Fruit fly (Drosophila melanogaster) whole organism, embryonic: ENCODE data around the gene Pde11.

ENCODE experiments used
- CG10959 ChIP-seq: fragments of 200-800 bp; sonication (Bioruptor generic); IDR thresholded peaks from 2 replicates; pipeline ENCODE4 v1.3.6; 2022; ENCODE audit warnings: missing biosample characterization, missing genetic modification characterization
- CG11093 ChIP-seq: fragments of 200-800 bp; sonication (Bioruptor generic); IDR thresholded peaks from 3 replicates; pipeline ENCODE4 v1.3.6; 2022; ENCODE audit warnings: missing biosample characterization, missing genetic modification characterization
- CG17186 ChIP-seq: fragments of 200-800 bp; sonication (Bioruptor generic); optimal IDR thresholded peaks from 3 replicates; lab custom pipeline; 2017; ENCODE audit warnings: missing biosample characterization, missing genetic modification reagents, missing genetic modification characterization
- CG4360 ChIP-seq: fragments of 200-800 bp; sonication (Bioruptor generic); IDR thresholded peaks from 2 replicates; pipeline ENCODE4 v1.3.6; 2022; ENCODE audit warnings: missing biosample characterization, missing genetic modification characterization
- Ets97D ChIP-seq: fragments of 200-800 bp; sonication (Bioruptor generic); optimal IDR thresholded peaks from 3 replicates; lab custom pipeline; 2016; ENCODE audit warnings: missing biosample characterization, missing genetic modification characterization
- Ravus ChIP-seq: fragments of 200-800 bp; sonication (Bioruptor generic); IDR thresholded peaks from 2 replicates; pipeline ENCODE4 v1.3.6; 2022; ENCODE audit warnings: missing biosample characterization, missing genetic modification characterization
- bowl ChIP-seq: fragments of 200-800 bp; sonication (Bioruptor generic); IDR thresholded peaks from 2 replicates; pipeline ENCODE4 v1.3.6; 2022; ENCODE audit warnings: missing biosample characterization, missing genetic modification characterization
- ems ChIP-seq: fragments of 200-800 bp; sonication (Bioruptor generic); optimal IDR thresholded peaks from 3 replicates; lab custom pipeline; 2016; ENCODE audit warnings: missing biosample characterization, missing genetic modification characterization
- gcm ChIP-seq: fragments of 200-800 bp; sonication (Bioruptor generic); optimal IDR thresholded peaks from 2 replicates; lab custom pipeline; 2019; ENCODE audit warnings: missing biosample characterization, mild to moderate bottlenecking, missing genetic modification characterization, moderate library complexity
- jigr1 ChIP-seq: fragments of 200-800 bp; sonication (Bioruptor generic); IDR thresholded peaks from 3 replicates; pipeline ENCODE4 v1.3.6; 2022; ENCODE audit warnings: missing biosample characterization, missing genetic modification characterization
- odd ChIP-seq: fragments of 200-800 bp; sonication (Bioruptor generic); optimal IDR thresholded peaks from 2 replicates; lab custom pipeline; 2017; ENCODE audit warnings: missing biosample characterization, mild to moderate bottlenecking, missing genetic modification characterization
- pros ChIP-seq: fragments of 200-800 bp; sonication (Bioruptor generic); optimal IDR thresholded peaks from 3 replicates; lab custom pipeline; 2019; ENCODE audit warnings: missing biosample characterization, mild to moderate bottlenecking, missing genetic modification characterization, moderate library complexity
- ranshi ChIP-seq: fragments of 200-800 bp; sonication (Bioruptor generic); IDR thresholded peaks from 2 replicates; pipeline ENCODE4 v1.3.6; 2022; ENCODE audit warnings: missing biosample characterization, missing genetic modification characterization
- usp ChIP-seq: fragments of >200 bp; optimal IDR thresholded peaks from 2 replicates; lab custom pipeline; 2017; ENCODE audit warnings: missing biosample characterization, missing genetic modification characterization

DNA sequence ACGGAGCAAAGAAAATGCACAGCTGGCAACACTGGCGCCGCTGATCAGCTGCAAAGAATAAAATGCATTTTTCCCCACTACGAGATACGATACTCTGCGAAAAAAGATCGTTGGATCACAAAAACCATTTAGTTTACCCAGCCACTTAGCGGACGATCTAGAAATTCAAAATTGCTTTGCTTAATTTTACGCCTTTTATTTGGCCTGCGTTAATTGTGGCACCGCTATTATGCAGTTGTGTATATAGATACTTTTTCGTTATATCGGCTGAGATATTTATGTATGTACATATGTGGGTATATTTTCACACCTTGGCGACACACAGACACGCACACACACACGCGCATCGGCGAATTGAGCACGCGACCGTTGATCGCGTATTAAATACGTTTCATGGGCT, 27.6 kb downstream of the Pde11 start:
- TF ChIP-seq pros (GFP tag; lab: Kevin White, UChicago) (no peak), jigr1 (GFP tag; lab: Robert Waterston, UW) (no peak), bowl (GFP tag; lab: Robert Waterston, UW) (no peak), CG17186 (GFP tag; lab: Kevin White, UChicago) (no peak), Ets97D (GFP tag; lab: Kevin White, UChicago) (no peak), ems (GFP tag; lab: Kevin White, UChicago) (no peak), CG10959 (no peak), usp (no peak), gcm (GFP tag; lab: Kevin White, UChicago) (no peak), CG11093 (GFP tag; lab: Robert Waterston, UW) (no peak), odd (no peak), ranshi (GFP tag; lab: Robert Waterston, UW) (no peak), CG4360 (no peak), Ravus (GFP tag; lab: Robert Waterston, UW) (no peak)
